Fruit fly (Drosophila melanogaster) whole organism, embryonic: ENCODE results near the gene BRWD3.

Source experiments
- Bgb ChIP-seq: fragments of 200-800 bp; sonication (Bioruptor generic); IDR thresholded peaks from 2 replicates; pipeline ENCODE4 v1.3.6; 2022; ENCODE audit warnings: missing biosample characterization, missing genetic modification characterization; ENCODE audit not compliant: partially characterized antibody
- C15 ChIP-seq: fragments of 200-800 bp; sonication (Bioruptor generic); IDR thresholded peaks from 3 replicates; pipeline ENCODE4 v1.3.6; 2022; ENCODE audit warnings: missing biosample characterization, missing genetic modification characterization
- CG10565 ChIP-seq: fragments of 200-800 bp; sonication (Bioruptor generic); optimal IDR thresholded peaks from 3 replicates; lab custom pipeline; 2016; ENCODE audit warnings: missing biosample characterization, mild to moderate bottlenecking, missing genetic modification characterization
- CG10654 ChIP-seq: fragments of 200-800 bp; sonication (Bioruptor generic); optimal IDR thresholded peaks from 2 replicates; lab custom pipeline; 2016; ENCODE audit warnings: missing biosample characterization, missing genetic modification characterization
- CG12155 ChIP-seq: fragments of 200-800 bp; sonication (Bioruptor generic); optimal IDR thresholded peaks from 3 replicates; lab custom pipeline; 2016; ENCODE audit warnings: missing biosample characterization, missing genetic modification characterization
- CG12299 ChIP-seq: fragments of 200-800 bp; sonication (Bioruptor generic); optimal IDR thresholded peaks from 2 replicates; lab custom pipeline; 2018; ENCODE audit warnings: missing biosample characterization, mild to moderate bottlenecking, missing genetic modification characterization
- CG14441 ChIP-seq: fragments of 200-800 bp; sonication (Bioruptor generic); IDR thresholded peaks from 2 replicates; pipeline ENCODE4 v1.3.6; 2022; ENCODE audit warnings: missing biosample characterization, missing genetic modification characterization
- CG14860 ChIP-seq: fragments of 200-800 bp; sonication (Bioruptor generic); IDR thresholded peaks from 3 replicates; pipeline ENCODE4 v1.3.6; 2022; ENCODE audit warnings: missing biosample characterization, missing genetic modification characterization; ENCODE audit not compliant: partially characterized antibody
- CG17328 ChIP-seq: fragments of 200-800 bp; sonication (Bioruptor generic); IDR thresholded peaks from 2 replicates; pipeline ENCODE4 v1.3.6; 2022; ENCODE audit warnings: missing biosample characterization, missing genetic modification characterization
- CG17361 ChIP-seq: fragments of 200-800 bp; sonication (Bioruptor generic); IDR thresholded peaks from 3 replicates; pipeline ENCODE4 v1.3.6; 2022; ENCODE audit warnings: missing biosample characterization, missing genetic modification characterization
- CG17829 ChIP-seq: fragments of 200-800 bp; optimal IDR thresholded peaks from 2 replicates; lab custom pipeline; 2019; ENCODE audit warnings: missing biosample characterization, mild to moderate bottlenecking, missing genetic modification characterization, moderate library complexity
- CG2875 ChIP-seq: fragments of 200-800 bp; sonication (Bioruptor generic); optimal IDR thresholded peaks from 2 replicates; lab custom pipeline; 2017; ENCODE audit warnings: missing biosample characterization, mild to moderate bottlenecking, missing genetic modification characterization, missing genetic modification reagents
- CG32767 ChIP-seq: fragments of 200-800 bp; sonication (Bioruptor generic); IDR thresholded peaks from 2 replicates; pipeline ENCODE4 v1.3.6; 2022; ENCODE audit warnings: missing biosample characterization, missing genetic modification characterization
- CG6654 ChIP-seq: fragments of 200-800 bp; sonication (Bioruptor generic); optimal IDR thresholded peaks from 2 replicates; lab custom pipeline; 2017; ENCODE audit warnings: missing biosample characterization, mild to moderate bottlenecking, missing genetic modification characterization
- CG6689 ChIP-seq: fragments of 200-800 bp; sonication (Bioruptor generic); IDR thresholded peaks from 2 replicates; pipeline ENCODE4 v1.3.6; 2022; ENCODE audit warnings: missing biosample characterization, missing genetic modification characterization
- CG6854 ChIP-seq: fragments of 200-800 bp; sonication (Bioruptor generic); optimal IDR thresholded peaks from 3 replicates; lab custom pipeline; 2017; ENCODE audit warnings: missing biosample characterization, mild to moderate bottlenecking, missing genetic modification characterization
- CG7928 ChIP-seq: fragments of 200-800 bp; sonication (Bioruptor generic); optimal IDR thresholded peaks from 2 replicates; lab custom pipeline; 2017; ENCODE audit warnings: missing biosample characterization, mild to moderate bottlenecking, missing genetic modification characterization
- CG8388 ChIP-seq: fragments of 200-800 bp; sonication (Bioruptor generic); optimal IDR thresholded peaks from 2 replicates; lab custom pipeline; 2019; ENCODE audit warnings: missing biosample characterization, mild to moderate bottlenecking, missing genetic modification characterization, moderate library complexity
- CTCF ChIP-seq: fragments of 200-800 bp; sonication (Bioruptor generic); optimal IDR thresholded peaks from 2 replicates; lab custom pipeline; 2017; ENCODE audit warnings: missing biosample characterization, mild to moderate bottlenecking, missing genetic modification characterization, moderate library complexity
- Dek ChIP-seq: fragments of 200-800 bp; sonication (Bioruptor generic); optimal IDR thresholded peaks from 3 replicates; lab custom pipeline; 2019; ENCODE audit warnings: missing biosample characterization, mild to moderate bottlenecking, missing genetic modification characterization, moderate library complexity
- E2f1 ChIP-seq: fragments of 200-800 bp; sonication (Bioruptor generic); IDR thresholded peaks from 2 replicates; pipeline ENCODE4 v1.3.6; 2022; ENCODE audit warnings: missing biosample characterization, missing genetic modification characterization
- Fer2 ChIP-seq: fragments of 200-800 bp; sonication (Bioruptor generic); optimal IDR thresholded peaks from 2 replicates; lab custom pipeline; 2018; ENCODE audit warnings: missing biosample characterization, mild to moderate bottlenecking, missing genetic modification characterization, moderate library complexity
- HHEX ChIP-seq: fragments of 200-800 bp; sonication (Bioruptor generic); optimal IDR thresholded peaks from 3 replicates; lab custom pipeline; 2017; ENCODE audit warnings: missing biosample characterization, mild to moderate bottlenecking, missing genetic modification characterization, missing genetic modification reagents
- HLH54F ChIP-seq: fragments of 200-800 bp; sonication (Bioruptor generic); optimal IDR thresholded peaks from 3 replicates; lab custom pipeline; 2016; ENCODE audit warnings: missing biosample characterization, missing genetic modification characterization
- Hey ChIP-seq: fragments of 200-800 bp; sonication (Bioruptor generic); optimal IDR thresholded peaks from 3 replicates; lab custom pipeline; 2018; ENCODE audit warnings: missing biosample characterization, mild to moderate bottlenecking, missing genetic modification characterization
- Hsf ChIP-seq: fragments of 200-800 bp; sonication (Bioruptor generic); optimal IDR thresholded peaks from 3 replicates; lab custom pipeline; 2016; ENCODE audit warnings: missing biosample characterization, missing genetic modification characterization
- Kr ChIP-seq: fragments of 200-800 bp; sonication (Bioruptor generic); optimal IDR thresholded peaks from 2 replicates; lab custom pipeline; 2017; ENCODE audit warnings: missing biosample characterization, mild to moderate bottlenecking, missing genetic modification characterization
- Meics ChIP-seq: fragments of 200-800 bp; sonication (Bioruptor generic); optimal IDR thresholded peaks from 2 replicates; lab custom pipeline; 2017; ENCODE audit warnings: missing biosample characterization, mild to moderate bottlenecking, missing genetic modification characterization
- Opbp ChIP-seq: fragments of 200-800 bp; sonication (Bioruptor generic); IDR thresholded peaks from 3 replicates; pipeline ENCODE4 v1.3.6; 2022; ENCODE audit warnings: missing biosample characterization, missing genetic modification characterization; ENCODE audit not compliant: partially characterized antibody
- Side ChIP-seq: fragments of 200-800 bp; sonication (Bioruptor generic); optimal IDR thresholded peaks from 2 replicates; lab custom pipeline; 2016; ENCODE audit warnings: missing biosample characterization, missing genetic modification characterization
- Sry-β ChIP-seq: fragments of 200-800 bp; sonication (Bioruptor generic); optimal IDR thresholded peaks from 2 replicates; lab custom pipeline; 2018; ENCODE audit warnings: missing biosample characterization, mild to moderate bottlenecking, missing genetic modification characterization, moderate library complexity
- bab2 ChIP-seq: fragments of 200-800 bp; sonication (Bioruptor generic); optimal IDR thresholded peaks from 2 replicates; lab custom pipeline; 2016; ENCODE audit warnings: missing biosample characterization, missing genetic modification characterization
- cato ChIP-seq: fragments of 200-800 bp; sonication (Bioruptor generic); optimal IDR thresholded peaks from 2 replicates; lab custom pipeline; 2016; ENCODE audit warnings: missing biosample characterization, missing genetic modification characterization, borderline replicate concordance
- dati ChIP-seq: fragments of 200-800 bp; sonication (Bioruptor generic); IDR thresholded peaks from 2 replicates; pipeline ENCODE4 v1.3.6; 2022; ENCODE audit warnings: missing biosample characterization, missing genetic modification characterization
- dpn ChIP-seq, 2 experiments: fragments of 200-800 bp; sonication (Bioruptor generic); optimal IDR thresholded peaks; 3 replicates each; lab custom pipeline; 2016; ENCODE audit warnings: missing biosample characterization in 2 of 2, missing genetic modification characterization in 2 of 2
- exex ChIP-seq: fragments of 200-800 bp; sonication (Bioruptor generic); optimal IDR thresholded peaks from 4 replicates; lab custom pipeline; 2018; ENCODE audit warnings: missing biosample characterization, mild to moderate bottlenecking, missing genetic modification characterization, moderate library complexity
- fd96Cb ChIP-seq: fragments of 200-800 bp; sonication (Bioruptor generic); optimal IDR thresholded peaks from 2 replicates; lab custom pipeline; 2018; ENCODE audit warnings: missing biosample characterization, mild to moderate bottlenecking, missing genetic modification characterization, moderate library complexity
- fru ChIP-seq: fragments of >200 bp; optimal IDR thresholded peaks from 2 replicates; lab custom pipeline; 2017
- gfzf ChIP-seq: fragments of 200-800 bp; sonication (Bioruptor generic); optimal IDR thresholded peaks from 2 replicates; lab custom pipeline; 2016; ENCODE audit warnings: missing biosample characterization, mild to moderate bottlenecking, missing genetic modification characterization, moderate library complexity
- inv ChIP-seq: fragments of 200-800 bp; sonication (Bioruptor generic); IDR thresholded peaks from 2 replicates; pipeline ENCODE4 v1.3.6; 2022; ENCODE audit warnings: missing biosample characterization, missing genetic modification characterization; ENCODE audit not compliant: partially characterized antibody
- lab ChIP-seq: fragments of 200-800 bp; sonication (Bioruptor generic); optimal IDR thresholded peaks from 3 replicates; lab custom pipeline; 2017; ENCODE audit warnings: missing biosample characterization, missing genetic modification characterization, mild to moderate bottlenecking, moderate library complexity, missing genetic modification reagents
- nau ChIP-seq: fragments of 200-800 bp; sonication (Bioruptor generic); optimal IDR thresholded peaks from 3 replicates; lab custom pipeline; 2017; ENCODE audit warnings: missing biosample characterization, mild to moderate bottlenecking, missing genetic modification characterization, missing genetic modification reagents
- prd ChIP-seq, 3 experiments: fragments of >200 bp in 2 of 3; fragments of 200-800 bp in 1 of 3; sonication (Bioruptor generic) in 1 of 3; optimal IDR thresholded peaks in 2 of 3; IDR thresholded peaks in 1 of 3; 2 replicates in 2 of 3; 3 replicates in 1 of 3; pipeline versions ENCODE4 v1.3.6 to Lab custom; 2017 to 2022; ENCODE audit warnings: missing biosample characterization in 1 of 3, missing genetic modification characterization in 1 of 3
- salm ChIP-seq: fragments of 200-800 bp; sonication (Bioruptor generic); optimal IDR thresholded peaks from 2 replicates; lab custom pipeline; 2018; ENCODE audit warnings: missing biosample characterization, mild to moderate bottlenecking, missing genetic modification characterization
- tin ChIP-seq: fragments of 200-800 bp; sonication (Bioruptor generic); optimal IDR thresholded peaks from 3 replicates; lab custom pipeline; 2016; ENCODE audit warnings: missing biosample characterization, missing genetic modification characterization
- tup ChIP-seq: fragments of 200-800 bp; sonication (Bioruptor generic); optimal IDR thresholded peaks from 2 replicates; lab custom pipeline; 2016; ENCODE audit warnings: missing biosample characterization, mild to moderate bottlenecking, missing genetic modification characterization, moderate library complexity
- twi ChIP-seq: fragments of 200-800 bp; optimal IDR thresholded peaks from 2 replicates; lab custom pipeline; 2019; ENCODE audit warnings: missing biosample characterization, mild to moderate bottlenecking, missing genetic modification characterization, moderate library complexity
- zen2 ChIP-seq: fragments of 200-800 bp; sonication (Bioruptor generic); IDR thresholded peaks from 3 replicates; pipeline ENCODE4 v1.3.6; 2022; ENCODE audit warnings: missing biosample characterization, missing genetic modification characterization; ENCODE audit not compliant: partially characterized antibody

BRWD3 gene

DNA sequence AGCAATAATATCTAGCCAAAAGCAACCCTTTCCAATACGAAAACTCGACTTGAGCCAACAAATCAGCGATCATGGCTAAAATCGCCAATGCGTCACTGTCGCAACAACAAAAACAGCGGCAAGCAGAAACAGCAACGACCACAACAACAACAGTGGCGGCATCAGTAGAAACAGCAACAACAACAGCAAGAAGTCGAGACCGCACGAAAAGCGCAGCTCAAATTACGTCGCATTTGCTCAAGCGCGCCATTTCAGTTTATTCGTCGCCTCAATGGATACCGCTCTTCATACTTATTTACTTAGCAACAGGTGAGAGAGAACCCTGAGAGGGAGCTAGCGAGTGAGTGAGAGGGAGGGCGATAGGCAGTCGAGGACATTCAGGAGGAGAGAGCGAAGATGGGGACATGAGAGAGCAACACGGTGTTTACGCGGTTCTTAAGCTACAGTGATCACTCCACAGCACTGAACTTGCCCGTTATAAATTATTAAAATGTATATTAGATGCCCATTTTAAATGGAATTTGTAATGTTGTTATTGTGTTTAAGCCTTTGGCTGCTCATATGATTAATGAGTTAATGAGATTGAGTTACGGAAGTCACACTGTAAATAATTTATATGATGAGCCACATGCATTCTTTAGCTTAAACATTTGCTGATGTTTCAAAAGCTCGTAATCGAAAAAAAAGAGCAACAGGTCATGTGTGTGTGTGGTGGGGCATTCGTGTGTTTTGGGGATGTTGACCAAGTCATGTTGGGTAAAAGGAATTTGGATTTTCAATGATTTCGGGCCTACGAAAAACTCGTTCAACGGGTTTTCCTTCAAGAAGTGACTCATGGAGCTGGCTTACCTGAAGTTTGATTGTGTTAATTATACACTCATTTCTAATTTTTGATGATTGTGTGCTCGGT, 23.0 kb upstream of the BRWD3 start (continued):
- no peak for TF ChIP-seq CG14860 (GFP tag; lab: Robert Waterston, UW)
- peak; percentile 12 for TF ChIP-seq nau
- no peak for TF ChIP-seq CG7928 (GFP tag; lab: Kevin White, UChicago)
- TF ChIP-seq CG6689 (GFP tag; lab: Robert Waterston, UW), result peak; percentile 80
- peak; percentile 84 for TF ChIP-seq lab (GFP tag; lab: Kevin White, UChicago)
- no peak for TF ChIP-seq Bgb (GFP tag; lab: Robert Waterston, UW)
- peak; percentile 71 for TF ChIP-seq HLH54F
- peak; percentile 65 for TF ChIP-seq CG8388
- TF ChIP-seq dpn (GFP tag; optimal IDR thresholded peaks at IDR 0.05; lab: Kevin White, UChicago), result peak; percentile 76 to 81
- TF ChIP-seq fd96Cb, result peak; percentile 67
- peak; percentile 75 for TF ChIP-seq CG17361 (GFP tag; lab: Robert Waterston, UW)
- TF ChIP-seq gfzf, result no peak
- no peak for TF ChIP-seq zen2 (GFP tag; lab: Robert Waterston, UW)
- peak; percentile 53 for TF ChIP-seq twi (tag; lab: Kevin White, UChicago)
- peak; percentile 58 for TF ChIP-seq Side
- no peak for TF ChIP-seq inv
- peak; percentile 84 for TF ChIP-seq Hsf (GFP tag; lab: Kevin White, UChicago)
- TF ChIP-seq Opbp (GFP tag; lab: Robert Waterston, UW), result no peak
- TF ChIP-seq Meics, result peak; percentile 5
- TF ChIP-seq CG10654, result no peak
- TF ChIP-seq tin (GFP tag; lab: Kevin White, UChicago), result peak; percentile 81
- peak; percentile 66 for TF ChIP-seq CG2875 (GFP tag; lab: Kevin White, UChicago)
- no peak for TF ChIP-seq Kr (GFP tag; lab: Kevin White, UChicago)
- peak; percentile 83 for TF ChIP-seq CG17829 (tag; lab: Kevin White, UChicago)
- TF ChIP-seq CG32767 (GFP tag; lab: Robert Waterston, UW), result peak; percentile 72
- TF ChIP-seq salm (tag; lab: Kevin White, UChicago), result peak; percentile 47
- peak; percentile 89 for TF ChIP-seq CG14441 (GFP tag; lab: Robert Waterston, UW)
- no peak for TF ChIP-seq Sry-β (GFP tag; lab: Kevin White, UChicago)
- peak; percentile 59 for TF ChIP-seq bab2 (GFP tag; lab: Kevin White, UChicago)
- TF ChIP-seq exex (tag; lab: Kevin White, UChicago), result no peak
- peak; percentile 87 for TF ChIP-seq CG17328 (GFP tag; lab: Robert Waterston, UW)
- peak; percentile 77 for TF ChIP-seq Dek (tag; lab: Kevin White, UChicago)
- TF ChIP-seq prd (optimal IDR thresholded peaks at IDR 0.05; lab: Kevin White, UChicago), result no peak
- peak; percentile 91 for TF ChIP-seq prd (GFP tag; IDR thresholded peaks at IDR 0.05; lab: Robert Waterston, UW)
- TF ChIP-seq Fer2 (tag; lab: Kevin White, UChicago), result peak; percentile 56
- peak; percentile 65 for TF ChIP-seq CG12299 (tag; lab: Kevin White, UChicago)
- no peak for TF ChIP-seq fru (lab: Kevin White, UChicago)
- TF ChIP-seq E2f1, result peak; percentile 79
- TF ChIP-seq dati (GFP tag; lab: Robert Waterston, UW), result peak; percentile 39
- no peak for TF ChIP-seq HHEX (GFP tag; lab: Kevin White, UChicago)
- 0 out of 3 replicates have a peak, but pooled peaks have one; percentile 54 for TF ChIP-seq C15
- peak; percentile 81 for TF ChIP-seq CG12155 (GFP tag; lab: Kevin White, UChicago)
- peak; percentile 23 for TF ChIP-seq Hey (tag; lab: Kevin White, UChicago)
- TF ChIP-seq CG10565 (GFP tag; lab: Kevin White, UChicago), result no peak
- no peak for TF ChIP-seq cato
- TF ChIP-seq CG6654, result peak; percentile 28
- no peak for TF ChIP-seq CG6854 (GFP tag; lab: Kevin White, UChicago)
- TF ChIP-seq tup (GFP tag; lab: Kevin White, UChicago), result peak; percentile 61
- TF ChIP-seq CTCF (GFP tag; lab: Kevin White, UChicago), result no peak
